Fruit fly (Drosophila melanogaster): Measurements from ENCODE around the gene TrpRS-m.

The TrpRS-m gene

DNA sequence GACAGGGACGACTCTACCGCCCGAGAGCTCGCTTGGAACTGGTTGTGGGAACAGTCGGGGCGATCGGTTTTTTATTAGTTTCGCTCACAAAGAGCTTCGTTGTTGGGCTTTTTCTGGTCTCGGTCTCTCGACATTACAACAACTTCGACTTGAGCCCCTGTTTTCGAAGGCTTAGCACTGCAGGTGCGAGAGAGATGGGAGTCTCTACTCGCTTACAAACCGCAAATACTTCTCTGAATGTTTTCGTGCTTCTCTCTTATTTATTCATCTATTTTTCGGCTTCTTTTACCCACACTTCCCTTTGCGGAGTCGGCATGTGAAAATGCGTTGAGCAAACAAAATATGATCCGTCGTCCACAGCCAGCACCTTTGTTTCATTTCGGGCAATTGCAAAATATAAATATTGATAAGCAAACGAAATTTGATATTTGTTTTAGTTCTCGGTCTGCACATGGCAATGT, 46.3 kb downstream of the TrpRS-m start, which contains the start of gene Tsp74F:
Gene Tsp74F, minus strand, starts transcription at position 48 of the 461 bp plus-strand sequence.
- TF ChIP-seq CG34224 (GFP tag; IDR thresholded peaks at IDR 0.05; ENCODE audit: partially characterized antibody) (no peak), fu2 (GFP tag; optimal IDR thresholded peaks at IDR 0.05) (no peak), CG8478 (optimal IDR thresholded peaks at IDR 0.05) (no peak), CG4617 (GFP tag; optimal IDR thresholded peaks at IDR 0.05; ENCODE audit: borderline replicate concordance) (no peak), pum (GFP tag; optimal IDR thresholded peaks at IDR 0.05) (no peak), Kr (GFP tag; optimal IDR thresholded peaks at IDR 0.05) (no peak), CG12071 (GFP tag; optimal IDR thresholded peaks at IDR 0.05) (peak; percentile 63), insv (GFP tag; optimal IDR thresholded peaks at IDR 0.05) (no peak), CG17359 (tag; optimal IDR thresholded peaks at IDR 0.05) (peak; percentile 14), Dbx (GFP tag; IDR thresholded peaks at IDR 0.05) (no peak), CG5180 (GFP tag; optimal IDR thresholded peaks at IDR 0.05) (peak; percentile 19), CG34376 (GFP tag; optimal IDR thresholded peaks at IDR 0.05) (peak; percentile 1), zfh1 (GFP tag; IDR thresholded peaks at IDR 0.05) (no peak), prd (optimal IDR thresholded peaks at IDR 0.05) (no peak), prd (GFP tag; IDR thresholded peaks at IDR 0.05) (no peak), CG1602 (GFP tag; optimal IDR thresholded peaks at IDR 0.05) (no peak), Dip3 (GFP tag; optimal IDR thresholded peaks at IDR 0.05) (no peak), Vsx1 (GFP tag; optimal IDR thresholded peaks at IDR 0.05) (no peak), YL-1 (GFP tag; optimal IDR thresholded peaks at IDR 0.05) (no peak), ab (GFP tag; optimal IDR thresholded peaks at IDR 0.05) (no peak), croc (GFP tag; conservative IDR thresholded peaks at IDR 0.05) (no peak), CG4820 (GFP tag; optimal IDR thresholded peaks at IDR 0.05) (no peak), sr (GFP tag; IDR thresholded peaks at IDR 0.05) (no peak), CG3163 (GFP tag; optimal IDR thresholded peaks at IDR 0.05) (peak; percentile 41), gt (GFP tag; IDR thresholded peaks at IDR 0.05) (no peak), Ets97D (GFP tag; optimal IDR thresholded peaks at IDR 0.05) (no peak), sens (GFP tag) (peak; percentile 76), CG4730 (GFP tag; IDR thresholded peaks at IDR 0.05) (no peak), Sox102F (GFP tag; optimal IDR thresholded peaks at IDR 0.05) (peak; percentile 8), ham (GFP tag; IDR thresholded peaks at IDR 0.05) (no peak), br (optimal IDR thresholded peaks at IDR 0.05) (no peak), yki (optimal IDR thresholded peaks at IDR 0.05) (no peak), CG8765 (GFP tag; IDR thresholded peaks at IDR 0.05) (no peak), so (GFP tag; IDR thresholded peaks at IDR 0.05) (0 out of 3 replicates have a peak, but pooled peaks have one; percentile 49), HLH54F (GFP tag; optimal IDR thresholded peaks at IDR 0.05) (no peak), Hsf (GFP tag; optimal IDR thresholded peaks at IDR 0.05) (no peak), wek (GFP tag; optimal IDR thresholded peaks at IDR 0.05) (peak; percentile 40), bbx (GFP tag; IDR thresholded peaks at IDR 0.05; ENCODE audit: partially characterized antibody) (no peak), NFAT (GFP tag; IDR thresholded peaks at IDR 0.05) (no peak), CG3995 (GFP tag; optimal IDR thresholded peaks at IDR 0.05) (no peak), lov (optimal IDR thresholded peaks at IDR 0.05) (no peak), lov (GFP tag; IDR thresholded peaks at IDR 0.05) (no peak), p53 (GFP tag; optimal IDR thresholded peaks at IDR 0.05) (no peak), unpg (GFP tag; optimal IDR thresholded peaks at IDR 0.05) (no peak), ci (GFP tag; IDR thresholded peaks at IDR 0.05) (peak; percentile 66; the same call in 2 of the 3 replicates), Sox100B (GFP tag; optimal IDR thresholded peaks at IDR 0.05) (peak; percentile 21), Deaf1 (tag; optimal IDR thresholded peaks at IDR 0.05) (peak; percentile 84), CG13287 (GFP tag; IDR thresholded peaks at IDR 0.05; ENCODE audit: partially characterized antibody) (0 out of 2 replicates have a peak, but pooled peaks have one; percentile 18), crp (GFP tag; optimal IDR thresholded peaks at IDR 0.05) (no peak), salm (tag; optimal IDR thresholded peaks at IDR 0.05) (peak; percentile 16), tap (tag; optimal IDR thresholded peaks at IDR 0.05) (no peak), CrebB (tag; optimal IDR thresholded peaks at IDR 0.05) (peak; percentile 27), CG14050 (GFP tag; IDR thresholded peaks at IDR 0.05) (no peak)
